Worm (Caenorhabditis elegans) whole organism, late embryonic: ENCODE data around the gene dao-6.
A peak's percentile ranks its signal among the peaks of the same experiment; 100 is the strongest.

Experiments used
- C38D4.7 ChIP-seq: fragments of 200-800 bp; sonication (Bioruptor generic); optimal IDR thresholded peaks from 2 replicates; lab custom pipeline; 2018; ENCODE audit warnings: mild to moderate bottlenecking, missing genetic modification characterization, moderate library complexity, missing compliant biosample characterization
- K02D7.2 ChIP-seq: sonication (generic microtip); optimal IDR thresholded peaks from 2 replicates; lab custom pipeline; 2017; ENCODE audit warnings: mild to moderate bottlenecking, missing genetic modification characterization, missing compliant biosample characterization
- T23F11.4 ChIP-seq: fragments of 200-800 bp; sonication (Bioruptor generic); optimal IDR thresholded peaks from 2 replicates; lab custom pipeline; 2018; ENCODE audit warnings: mild to moderate bottlenecking, missing genetic modification characterization, missing compliant biosample characterization
- Y22D7AL.16 ChIP-seq: sonication (generic microtip); optimal IDR thresholded peaks from 2 replicates; lab custom pipeline; 2016; ENCODE audit warnings: missing genetic modification characterization, missing compliant biosample characterization
- ceh-14 ChIP-seq: sonication (generic microtip); optimal IDR thresholded peaks from 2 replicates; lab custom pipeline; 2016; ENCODE audit warnings: missing genotype, missing genetic modification characterization, missing compliant biosample characterization
- ceh-19 ChIP-seq: fragments of 200-800 bp; sonication (Bioruptor generic); optimal IDR thresholded peaks from 2 replicates; lab custom pipeline; 2018; ENCODE audit warnings: mild to moderate bottlenecking, missing genetic modification characterization, missing compliant biosample characterization
- ceh-2 ChIP-seq: sonication (generic microtip); optimal IDR thresholded peaks from 2 replicates; lab custom pipeline; 2016; ENCODE audit warnings: missing genotype, missing genetic modification characterization, missing compliant biosample characterization
- ceh-22 ChIP-seq: sonication (generic microtip); optimal IDR thresholded peaks from 2 replicates; lab custom pipeline; 2017; ENCODE audit warnings: missing biosample characterization, missing genetic modification characterization
- ceh-30 ChIP-seq: fragments of 150-350 bp; optimal IDR thresholded peaks from 2 replicates; lab custom pipeline; 2014; ENCODE audit warnings: missing biosample characterization, missing genetic modification characterization
- ceh-31 ChIP-seq: sonication (generic microtip); optimal IDR thresholded peaks from 2 replicates; lab custom pipeline; 2016; ENCODE audit warnings: missing genetic modification characterization, missing compliant biosample characterization
- ceh-45 ChIP-seq: fragments of 200-800 bp; sonication (Bioruptor generic); IDR thresholded peaks from 2 replicates; pipeline ENCODE4 v1.3.6; 2022; ENCODE audit warnings: missing genetic modification reagents, missing genetic modification characterization, missing compliant biosample characterization
- dmd-4 ChIP-seq: sonication (generic microtip); optimal IDR thresholded peaks from 2 replicates; lab custom pipeline; 2016; ENCODE audit warnings: borderline replicate concordance, missing genetic modification characterization, missing compliant biosample characterization
- dve-1 ChIP-seq: sonication (generic microtip); optimal IDR thresholded peaks from 2 replicates; lab custom pipeline; 2017; ENCODE audit warnings: antibody characterized with exemption, mild to moderate bottlenecking, missing genetic modification characterization, missing compliant biosample characterization
- elt-2 ChIP-seq: sonication (generic microtip); optimal IDR thresholded peaks from 2 replicates; lab custom pipeline; 2016; ENCODE audit warnings: missing genetic modification reagents, missing genetic modification characterization, missing compliant biosample characterization
- ets-4 ChIP-seq: sonication (generic microtip); optimal IDR thresholded peaks from 2 replicates; lab custom pipeline; 2016; ENCODE audit warnings: missing genetic modification characterization, missing compliant biosample characterization
- fax-1 ChIP-seq: sonication (generic microtip); optimal IDR thresholded peaks from 2 replicates; lab custom pipeline; 2016; ENCODE audit warnings: missing genotype, missing genetic modification characterization, missing compliant biosample characterization
- fkh-10 ChIP-seq: fragments of 150-350 bp; optimal IDR thresholded peaks from 2 replicates; lab custom pipeline; 2014; ENCODE audit warnings: missing biosample characterization, missing genetic modification reagents, missing genetic modification characterization
- fkh-6 ChIP-seq: sonication (generic microtip); optimal IDR thresholded peaks from 2 replicates; lab custom pipeline; 2016; ENCODE audit warnings: missing genetic modification characterization, missing compliant biosample characterization
- gmeb-2 ChIP-seq: sonication (generic microtip); optimal IDR thresholded peaks from 2 replicates; lab custom pipeline; 2016; ENCODE audit warnings: missing genetic modification characterization, inconsistent platforms, missing compliant biosample characterization
- hlh-15 ChIP-seq: sonication (generic microtip); optimal IDR thresholded peaks from 2 replicates; lab custom pipeline; 2016; ENCODE audit warnings: missing genetic modification characterization, missing compliant biosample characterization
- hlh-6 ChIP-seq: sonication (generic microtip); optimal IDR thresholded peaks from 2 replicates; lab custom pipeline; 2016; ENCODE audit warnings: missing genotype, missing genetic modification characterization, missing compliant biosample characterization
- hlh-8 ChIP-seq: sonication (generic microtip); optimal IDR thresholded peaks from 2 replicates; lab custom pipeline; 2016; ENCODE audit warnings: missing genotype, missing genetic modification characterization, missing compliant biosample characterization
- lim-6 ChIP-seq: sonication (generic microtip); optimal IDR thresholded peaks from 2 replicates; lab custom pipeline; 2016; ENCODE audit warnings: missing genetic modification characterization, missing compliant biosample characterization
- mec-3 ChIP-seq: sonication (generic microtip); optimal IDR thresholded peaks from 2 replicates; lab custom pipeline; 2016; ENCODE audit warnings: borderline replicate concordance, missing genetic modification characterization, missing compliant biosample characterization
- nfya-1 ChIP-seq: sonication (generic microtip); optimal IDR thresholded peaks from 2 replicates; lab custom pipeline; 2017; ENCODE audit warnings: missing genetic modification characterization, mild to moderate bottlenecking, missing compliant biosample characterization, antibody characterized with exemption, moderate library complexity
- nhr-232 ChIP-seq: sonication (generic microtip); optimal IDR thresholded peaks from 2 replicates; lab custom pipeline; 2016; ENCODE audit warnings: missing genetic modification characterization, missing compliant biosample characterization
- npax-4 ChIP-seq: sonication (generic microtip); optimal IDR thresholded peaks from 2 replicates; lab custom pipeline; 2016; ENCODE audit warnings: missing genetic modification characterization, missing compliant biosample characterization
- pat-9 ChIP-seq: fragments of 200-800 bp; sonication (Bioruptor generic); optimal IDR thresholded peaks from 2 replicates; lab custom pipeline; 2018; ENCODE audit warnings: mild to moderate bottlenecking, missing genetic modification characterization, moderate library complexity, missing compliant biosample characterization
- pha-4 ChIP-seq: fragments of 150-350 bp; optimal IDR thresholded peaks from 2 replicates; lab custom pipeline; 2018; ENCODE audit warnings: missing biosample characterization, missing genetic modification reagents, missing genetic modification characterization
- pqm-1 ChIP-seq: sonication (generic microtip); optimal IDR thresholded peaks from 2 replicates; lab custom pipeline; 2016; ENCODE audit warnings: missing genetic modification characterization, missing compliant biosample characterization
- pros-1 ChIP-seq: fragments of 150-350 bp; optimal IDR thresholded peaks from 2 replicates; lab custom pipeline; 2014; ENCODE audit warnings: missing biosample characterization, missing genetic modification reagents, missing genetic modification characterization
- sdc-2 ChIP-seq: sonication (generic microtip); optimal IDR thresholded peaks from 2 replicates; lab custom pipeline; 2016; ENCODE audit warnings: missing genotype, missing genetic modification characterization, missing compliant biosample characterization
- syd-9 ChIP-seq: sonication (generic microtip); optimal IDR thresholded peaks from 2 replicates; lab custom pipeline; 2016; ENCODE audit warnings: mild to moderate bottlenecking, missing genetic modification characterization, moderate library complexity, missing compliant biosample characterization
- unc-3 ChIP-seq, 2 experiments: fragments of 200-800 bp in 1 of 2; sonication (Bioruptor generic) in 1 of 2; sonication (generic microtip) in 1 of 2; conservative IDR thresholded peaks in 1 of 2; optimal IDR thresholded peaks in 1 of 2; 2 replicates each; pipeline versions ENCODE4 v1.3.6 to Lab custom; 2016 to 2022; ENCODE audit warnings: missing compliant biosample characterization in 2 of 2, missing genetic modification characterization in 2 of 2, missing genetic modification reagents in 1 of 2
- unc-42 ChIP-seq: sonication (generic microtip); optimal IDR thresholded peaks from 2 replicates; lab custom pipeline; 2016; ENCODE audit warnings: missing genotype, missing genetic modification characterization, missing compliant biosample characterization
- unc-55 ChIP-seq: sonication (generic microtip); optimal IDR thresholded peaks from 2 replicates; lab custom pipeline; 2017; ENCODE audit warnings: missing biosample characterization, missing genetic modification reagents, missing genetic modification characterization

dao-6 gene

ce11 chrIII:9700114-9700690, 35.8 kb downstream of the dao-6 start:
- TF ChIP-seq hlh-8 (tag; lab: Kevin White, UChicago) (no peak), dmd-4 (tag; lab: Kevin White, UChicago) (no peak), ceh-2 (tag; lab: Kevin White, UChicago) (no peak), unc-55 (GFP tag; lab: Kevin White, UChicago) (peak; percentile 80), T23F11.4 (no peak), nhr-232 (tag; lab: Kevin White, UChicago) (no peak), hlh-6 (tag; lab: Kevin White, UChicago) (peak; percentile 50), K02D7.2 (no peak), Y22D7AL.16 (tag; lab: Kevin White, UChicago) (no peak), fkh-10 (no peak), lim-6 (tag; lab: Kevin White, UChicago) (no peak), syd-9 (no peak), ceh-45 (no peak), pat-9 (tag; lab: Kevin White, UChicago) (no peak), unc-42 (tag; lab: Kevin White, UChicago) (peak; percentile 40), hlh-15 (tag; lab: Kevin White, UChicago) (no peak), ceh-22 (tag; lab: Kevin White, UChicago) (no peak), nfya-1 (no peak), npax-4 (tag; lab: Kevin White, UChicago) (no peak), sdc-2 (tag; lab: Kevin White, UChicago) (peak; percentile 29), pha-4 (no peak), ceh-31 (tag; lab: Kevin White, UChicago) (peak; percentile 2), C38D4.7 (GFP tag; lab: Kevin White, UChicago) (no peak), fkh-6 (tag; lab: Kevin White, UChicago) (no peak), ceh-30 (tag; lab: Kevin White, UChicago) (no peak), fax-1 (no peak), pros-1 (tag; lab: Kevin White, UChicago) (no peak)

DNA sequence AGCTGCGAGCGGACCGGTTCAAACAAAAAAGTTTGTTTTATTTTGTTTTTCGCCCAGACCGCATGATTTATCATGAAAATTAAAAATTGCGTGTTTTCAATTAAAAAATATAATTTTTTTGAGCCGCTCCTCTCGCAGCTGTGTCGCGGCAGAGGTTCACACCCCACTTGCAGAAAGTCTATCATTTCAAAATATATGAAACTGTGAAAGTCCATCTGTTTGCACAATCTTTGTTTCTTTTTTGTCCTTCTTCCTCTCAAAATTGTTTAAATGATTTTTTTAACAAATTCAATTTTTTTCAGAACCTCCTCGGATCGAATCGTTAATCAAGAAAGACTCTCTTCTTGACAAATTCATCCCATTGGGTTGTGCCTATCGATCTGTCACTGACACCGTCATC, 36.4 kb downstream of the dao-6 start, which contains the start of gene tlk-1:
Gene tlk-1, plus strand, starts transcription at position 301 of the 400 bp plus-strand sequence.
- no peak for TF ChIP-seq ceh-14 (tag; lab: Kevin White, UChicago)
- no peak for TF ChIP-seq ets-4 (tag; lab: Kevin White, UChicago)
- no peak for TF ChIP-seq gmeb-2 (tag; lab: Kevin White, UChicago)
- no peak for TF ChIP-seq dve-1 (tag; lab: Kevin White, UChicago)
- TF ChIP-seq lim-6 (tag; lab: Kevin White, UChicago) = no peak
- TF ChIP-seq mec-3 (tag; lab: Kevin White, UChicago) = no peak
- TF ChIP-seq ceh-19 (GFP tag; lab: Kevin White, UChicago) = no peak
- TF ChIP-seq pqm-1 (tag; lab: Kevin White, UChicago) = no peak
- TF ChIP-seq, all 69 proteins: peak for 0

- TF ChIP-seq unc-3 (GFP tag; conservative IDR thresholded peaks at IDR 0.05; lab: Robert Waterston, UW) (no peak), unc-3 (tag; optimal IDR thresholded peaks at IDR 0.05; lab: Kevin White, UChicago) (no peak), elt-2 (tag; lab: Kevin White, UChicago) (peak; percentile 5)
Observed at ce11 chrIII:9698635-9699396, 37.2 kb downstream of the dao-6 start.
